Fruit fly (Drosophila melanogaster): ENCODE measurements around the gene Als2.

- TF ChIP-seq psq (optimal IDR thresholded peaks at IDR 0.05) (no peak), usp (GFP tag; optimal IDR thresholded peaks at IDR 0.05) (no peak), CG8478 (optimal IDR thresholded peaks at IDR 0.05) (no peak), Dll (optimal IDR thresholded peaks at IDR 0.05) (no peak), EcR (GFP tag; optimal IDR thresholded peaks at IDR 0.05) (no peak), pan (optimal IDR thresholded peaks at IDR 0.05) (no peak)
Measured at dm6 chr3L:21639059-21639458, 40.5 kb downstream of the Als2 start, which contains the start of gene CG32445.

All from whole organism.